5 worm cellular contexts compared by ENCODE assay signal in the genomic region with DNA sequence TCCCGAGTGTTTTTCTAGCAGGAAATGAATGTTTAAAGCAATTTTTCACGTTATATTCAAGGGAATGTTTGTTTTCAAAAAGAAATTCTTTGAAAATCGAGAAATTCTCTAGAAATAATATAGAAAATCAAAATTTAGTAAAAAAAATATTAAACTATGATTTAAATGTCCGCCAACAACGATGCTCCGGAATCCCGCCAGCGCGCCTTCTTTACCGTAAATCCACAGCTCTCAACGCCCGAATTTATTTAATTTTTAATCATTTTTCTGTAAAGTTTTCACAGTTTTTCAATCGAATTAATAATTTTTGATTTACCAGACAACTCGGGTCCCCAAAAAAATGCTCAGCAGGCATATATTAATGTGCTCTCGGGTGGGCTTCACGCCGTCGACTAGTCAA.
TF ChIP-seq lines count a peak whose summit lies in the region.

A gene (minus strand): TSS at position 12 of the 400 bp plus-strand sequence.
A gene (plus strand): TSS at position 320 of the 400 bp plus-strand sequence.

TF ChIP-seq in whole organism, L1 larva, 84 proteins besides CTCF, POLR2A, EP300 and RAD21 (continues in another document):
- TF ChIP-seq C04F5.9 (tag; optimal IDR thresholded peaks at IDR 0.05; lab: Kevin White, UChicago) = peak; percentile 14
- no peak for TF ChIP-seq mef-2 (tag; optimal IDR thresholded peaks at IDR 0.05; lab: Kevin White, UChicago)
- no peak for TF ChIP-seq pag-3 (tag; optimal IDR thresholded peaks at IDR 0.05; lab: Kevin White, UChicago; ENCODE audit: borderline replicate concordance, insufficient read depth)
- TF ChIP-seq ceh-63 (GFP tag; optimal IDR thresholded peaks at IDR 0.05; lab: Kevin White, UChicago) = no peak
- peak; percentile 37 for TF ChIP-seq mep-1 (tag; optimal IDR thresholded peaks at IDR 0.05; lab: Kevin White, UChicago)
- no peak for TF ChIP-seq zag-1 (tag; optimal IDR thresholded peaks at IDR 0.05; lab: Kevin White, UChicago)
- TF ChIP-seq efl-1 (optimal IDR thresholded peaks at IDR 0.05; lab: Kevin White, UChicago) = peak; percentile 66 to 94
- TF ChIP-seq efl-1 (GFP tag; optimal IDR thresholded peaks at IDR 0.05 in 1 of 2; lab: Kevin White, UChicago) = peak; percentile 95 to 100
- no peak for TF ChIP-seq C34B4.2 (tag; optimal IDR thresholded peaks at IDR 0.05; lab: Kevin White, UChicago)
- no peak for TF ChIP-seq sup-37 (GFP tag; optimal IDR thresholded peaks at IDR 0.05; lab: Kevin White, UChicago)
- TF ChIP-seq snu-23 (GFP tag; optimal IDR thresholded peaks at IDR 0.05; lab: Kevin White, UChicago) = peak; percentile 83
- peak; percentile 32; the same call in 1 of the 2 replicates for TF ChIP-seq ceh-88 (GFP tag; IDR thresholded peaks at IDR 0.05; lab: Robert Waterston, UW)
- peak; percentile 79 for TF ChIP-seq dsc-1 (tag; optimal IDR thresholded peaks at IDR 0.05; lab: Kevin White, UChicago)
- TF ChIP-seq ama-1 (optimal IDR thresholded peaks at IDR 0.05; lab: Kevin White, UChicago) = peak; percentile 7
- no peak for TF ChIP-seq pqm-1 (tag; optimal IDR thresholded peaks at IDR 0.05; lab: Kevin White, UChicago)
- peak; percentile 78 for TF ChIP-seq nhr-71 (tag; optimal IDR thresholded peaks at IDR 0.05; lab: Kevin White, UChicago)

TF ChIP-seq in whole organism, L3 larva, 47 proteins besides CTCF, POLR2A, EP300 and RAD21 (continues in another document):
- TF ChIP-seq ceh-28 (tag; optimal IDR thresholded peaks at IDR 0.05; lab: Kevin White, UChicago) (no peak), skn-1 (tag; optimal IDR thresholded peaks at IDR 0.05; lab: Kevin White, UChicago) (no peak), daf-12 (tag; optimal IDR thresholded peaks at IDR 0.05; lab: Kevin White, UChicago) (no peak), lsy-12 (tag; optimal IDR thresholded peaks at IDR 0.05; lab: Kevin White, UChicago) (no peak), fos-1 (tag; optimal IDR thresholded peaks at IDR 0.05; lab: Kevin White, UChicago) (no peak), pqm-1 (tag; optimal IDR thresholded peaks at IDR 0.05; lab: Kevin White, UChicago) (no peak), nhr-12 (tag; optimal IDR thresholded peaks at IDR 0.05; lab: Kevin White, UChicago) (no peak), hmg-11 (tag; optimal IDR thresholded peaks at IDR 0.05; lab: Kevin White, UChicago) (peak; percentile 72), mml-1 (tag; optimal IDR thresholded peaks at IDR 0.05; lab: Kevin White, UChicago) (no peak), nhr-23 (tag; optimal IDR thresholded peaks at IDR 0.05; lab: Kevin White, UChicago) (peak; percentile 77), lin-39 (tag; optimal IDR thresholded peaks at IDR 0.05; lab: Kevin White, UChicago) (no peak), ceh-82 (tag; optimal IDR thresholded peaks at IDR 0.05; lab: Kevin White, UChicago) (no peak), nhr-11 (tag; optimal IDR thresholded peaks at IDR 0.05; lab: Kevin White, UChicago) (no peak), sea-2 (GFP tag; optimal IDR thresholded peaks at IDR 0.05; lab: Kevin White, UChicago) (no peak), zag-1 (tag; optimal IDR thresholded peaks at IDR 0.05; lab: Kevin White, UChicago) (no peak), ama-1 (optimal IDR thresholded peaks at IDR 0.05; lab: Kevin White, UChicago) (no peak), egl-5 (tag; optimal IDR thresholded peaks at IDR 0.05; lab: Kevin White, UChicago) (no peak), unc-39 (tag; optimal IDR thresholded peaks at IDR 0.05; lab: Kevin White, UChicago) (no peak), elt-3 (tag; optimal IDR thresholded peaks at IDR 0.05; lab: Kevin White, UChicago) (no peak)

TF ChIP-seq in whole organism, early embryonic, 17 proteins besides CTCF, POLR2A, EP300 and RAD21:
- TF ChIP-seq pes-1 (GFP tag; IDR thresholded peaks at IDR 0.05; lab: Robert Waterston, UW) = no peak
- peak; percentile 6 for TF ChIP-seq F13C5.2 (tag; optimal IDR thresholded peaks at IDR 0.05; lab: Kevin White, UChicago)

TF ChIP-seq in whole organism, midembryonic, 9 proteins besides CTCF, POLR2A, EP300 and RAD21:
- TF ChIP-seq flt-1 (GFP tag; IDR thresholded peaks at IDR 0.05; lab: Robert Waterston, UW) = 0 out of 2 replicates have a peak, but pooled peaks have one; percentile 57
- no peak for TF ChIP-seq tab-1 (GFP tag; IDR thresholded peaks at IDR 0.05; lab: Robert Waterston, UW)
- TF ChIP-seq ztf-23 (GFP tag; IDR thresholded peaks at IDR 0.05; lab: Robert Waterston, UW) = no peak
- TF ChIP-seq ref-1 (GFP tag; conservative IDR thresholded peaks at IDR 0.05; lab: Robert Waterston, UW) = no peak
TF ChIP-seq in whole organism, midembryonic: peak in this region for 1.

TF ChIP-seq in whole organism, young adult, 124 proteins besides CTCF, POLR2A, EP300 and RAD21:
- TF ChIP-seq B0336.3 (GFP tag; IDR thresholded peaks at IDR 0.05; lab: Robert Waterston, UW) (no peak), sea-2 (GFP tag; IDR thresholded peaks at IDR 0.05; lab: Robert Waterston, UW) (no peak), lin-40 (tag; optimal IDR thresholded peaks at IDR 0.05; lab: Kevin White, UChicago) (peak; percentile 27), aptf-3 (GFP tag; IDR thresholded peaks at IDR 0.05; lab: Robert Waterston, UW) (no peak), ztf-18 (tag; optimal IDR thresholded peaks at IDR 0.05; lab: Kevin White, UChicago) (no peak), lin-35 (GFP tag; optimal IDR thresholded peaks at IDR 0.05; lab: Kevin White, UChicago) (peak in 1 of 3 experiments; percentile 74), F33H1.4 (GFP tag; IDR thresholded peaks at IDR 0.05; lab: Robert Waterston, UW) (no peak), nfya-1 (tag; optimal IDR thresholded peaks at IDR 0.05; lab: Kevin White, UChicago; ENCODE audit: borderline replicate concordance, insufficient read depth) (no peak), hmg-20 (GFP tag; IDR thresholded peaks at IDR 0.05; lab: Robert Waterston, UW) (no peak), nhr-80 (tag; optimal IDR thresholded peaks at IDR 0.05; lab: Kevin White, UChicago) (no peak), nhr-27 (tag; optimal IDR thresholded peaks at IDR 0.05; lab: Kevin White, UChicago) (no peak), D2030.7 (GFP tag; IDR thresholded peaks at IDR 0.05; lab: Robert Waterston, UW) (no peak), F23B12.7 (tag; optimal IDR thresholded peaks at IDR 0.05; lab: Kevin White, UChicago; ENCODE audit: insufficient read depth) (peak; percentile 28), zim-3 (tag; optimal IDR thresholded peaks at IDR 0.05; lab: Kevin White, UChicago) (no peak), mcd-1 (GFP tag; IDR thresholded peaks at IDR 0.05; lab: Robert Waterston, UW) (peak; percentile 67), efl-1 (GFP tag; optimal IDR thresholded peaks at IDR 0.05; lab: Kevin White, UChicago) (peak; percentile 54), lin-54 (GFP tag; optimal IDR thresholded peaks at IDR 0.05; lab: Kevin White, UChicago) (peak; percentile 72), gei-17 (GFP tag; optimal IDR thresholded peaks at IDR 0.05; lab: Kevin White, UChicago) (no peak), F39B2.1 (GFP tag; IDR thresholded peaks at IDR 0.05; lab: Robert Waterston, UW) (no peak), cebp-1 (GFP tag; IDR thresholded peaks at IDR 0.05; lab: Robert Waterston, UW) (no peak), cebp-1 (tag; optimal IDR thresholded peaks at IDR 0.05; lab: Kevin White, UChicago) (peak; percentile 11), F37B4.10 (GFP tag; IDR thresholded peaks at IDR 0.05; lab: Robert Waterston, UW) (no peak), ztf-25 (GFP tag; IDR thresholded peaks at IDR 0.05; lab: Robert Waterston, UW) (no peak), attf-3 (GFP tag; conservative IDR thresholded peaks at IDR 0.05; lab: Robert Waterston, UW) (peak; percentile 98), Y67H2A.10 (GFP tag; conservative IDR thresholded peaks at IDR 0.05; lab: Robert Waterston, UW) (no peak), mxl-1 (tag; optimal IDR thresholded peaks at IDR 0.05; lab: Kevin White, UChicago) (no peak)
